Fruit fly (Drosophila melanogaster) whole organism, pupa: ENCODE measurements around the gene Grl36a.

Experiments
- CG10348 ChIP-seq: fragments of 200-800 bp; sonication (Bioruptor generic); IDR thresholded peaks from 2 replicates; pipeline ENCODE4 v1.3.6; 2022; ENCODE audit warnings: missing biosample characterization, missing genetic modification characterization
- CG13204 ChIP-seq: fragments of 200-800 bp; sonication (Bioruptor generic); optimal IDR thresholded peaks from 2 replicates; lab custom pipeline; 2018; ENCODE audit warnings: missing biosample characterization, mild to moderate bottlenecking, missing genetic modification characterization, moderate library complexity
- CG14655 ChIP-seq: fragments of 200-800 bp; sonication (Bioruptor generic); optimal IDR thresholded peaks from 3 replicates; lab custom pipeline; 2017; ENCODE audit warnings: mild to moderate bottlenecking, missing biosample characterization, missing genetic modification reagents, missing genetic modification characterization
- CG17806 ChIP-seq: fragments of 200-800 bp; sonication (Bioruptor generic); optimal IDR thresholded peaks from 2 replicates; lab custom pipeline; 2018; ENCODE audit warnings: missing biosample characterization, mild to moderate bottlenecking, missing genetic modification characterization, moderate library complexity
- CG32121 ChIP-seq: fragments of 200-800 bp; sonication (Bioruptor generic); IDR thresholded peaks from 2 replicates; pipeline ENCODE4 v1.3.6; 2022; ENCODE audit warnings: missing biosample characterization, missing genetic modification characterization
- CG34367 ChIP-seq: fragments of 200-800 bp; sonication (Bioruptor generic); optimal IDR thresholded peaks from 2 replicates; lab custom pipeline; 2018; ENCODE audit warnings: missing biosample characterization, mild to moderate bottlenecking, missing genetic modification characterization
- CG8301 ChIP-seq: fragments of 200-800 bp; sonication (Bioruptor generic); optimal IDR thresholded peaks from 2 replicates; lab custom pipeline; 2018; ENCODE audit warnings: missing biosample characterization, mild to moderate bottlenecking, missing genetic modification characterization
- CG9948 ChIP-seq: fragments of 200-800 bp; sonication (Bioruptor generic); optimal IDR thresholded peaks from 2 replicates; lab custom pipeline; 2018; ENCODE audit warnings: missing biosample characterization, mild to moderate bottlenecking, missing genetic modification characterization, moderate library complexity
- D1 ChIP-seq: fragments of 200-800 bp; sonication (Bioruptor generic); optimal IDR thresholded peaks from 2 replicates; lab custom pipeline; 2018; ENCODE audit warnings: missing biosample characterization, mild to moderate bottlenecking, missing genetic modification characterization, moderate library complexity
- EcR ChIP-seq: fragments of 200-800 bp; sonication (Bioruptor generic); optimal IDR thresholded peaks from 3 replicates; lab custom pipeline; 2019; ENCODE audit warnings: missing biosample characterization, missing genetic modification characterization, mild to moderate bottlenecking, moderate library complexity, missing genetic modification reagents
- Ets98B ChIP-seq: fragments of 200-800 bp; sonication (Bioruptor generic); IDR thresholded peaks from 2 replicates; pipeline ENCODE4 v1.3.6; 2022; ENCODE audit warnings: missing biosample characterization, missing genetic modification characterization
- Pif1A ChIP-seq: fragments of 200-800 bp; sonication (Bioruptor generic); optimal IDR thresholded peaks from 3 replicates; lab custom pipeline; 2016; ENCODE audit warnings: missing biosample characterization, missing genetic modification characterization
- Pif1B ChIP-seq: fragments of 200-800 bp; sonication (Bioruptor generic); optimal IDR thresholded peaks from 3 replicates; lab custom pipeline; 2016; ENCODE audit warnings: missing biosample characterization, missing genetic modification characterization
- Snoo ChIP-seq: fragments of 200-800 bp; sonication (Bioruptor generic); optimal IDR thresholded peaks from 3 replicates; lab custom pipeline; 2017; ENCODE audit warnings: missing biosample characterization, mild to moderate bottlenecking, missing genetic modification characterization, inconsistent platforms
- fd96Ca ChIP-seq: fragments of 200-800 bp; sonication (Bioruptor generic); IDR thresholded peaks from 3 replicates; pipeline ENCODE4 v1.3.6; 2022; ENCODE audit warnings: missing biosample characterization, missing genetic modification characterization
- gl ChIP-seq: fragments of 200-800 bp; sonication (Bioruptor generic); optimal IDR thresholded peaks from 2 replicates; lab custom pipeline; 2018; ENCODE audit warnings: missing biosample characterization, mild to moderate bottlenecking, missing genetic modification characterization
- rn ChIP-seq: fragments of 200-800 bp; sonication (Bioruptor generic); IDR thresholded peaks from 2 replicates; pipeline ENCODE4 v1.3.6; 2022; ENCODE audit warnings: missing biosample characterization, missing genetic modification characterization

Gene Grl36a

DNA sequence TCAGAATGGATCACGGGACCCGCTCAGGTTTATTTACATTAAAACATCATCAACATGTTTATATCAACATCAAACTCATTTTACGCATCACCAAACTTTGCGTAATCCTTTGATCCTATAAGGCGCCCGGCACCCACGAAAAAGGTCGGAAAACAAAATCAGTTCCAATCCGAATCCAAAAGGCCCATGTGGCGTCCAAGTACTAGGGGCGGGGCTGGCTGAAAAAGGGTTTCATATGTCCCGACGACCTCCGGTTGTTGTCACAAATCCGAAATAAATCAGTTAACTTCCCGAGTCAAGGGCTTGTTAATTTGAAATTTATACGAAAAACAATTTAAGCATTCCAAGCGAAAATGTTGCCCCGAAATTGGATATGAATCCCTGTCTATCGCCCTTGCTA lies 41.8 kb downstream of the Grl36a start:
- TF ChIP-seq CG13204 (GFP tag; lab: Kevin White, UChicago), result no peak
- no peak for TF ChIP-seq CG10348 (GFP tag; lab: Robert Waterston, UW)
- TF ChIP-seq CG8301 (tag; lab: Kevin White, UChicago), result no peak
- TF ChIP-seq Pif1B (GFP tag; lab: Kevin White, UChicago), result no peak
- TF ChIP-seq gl (tag; lab: Kevin White, UChicago), result no peak
- no peak for TF ChIP-seq Pif1A (GFP tag; lab: Kevin White, UChicago)

DNA sequence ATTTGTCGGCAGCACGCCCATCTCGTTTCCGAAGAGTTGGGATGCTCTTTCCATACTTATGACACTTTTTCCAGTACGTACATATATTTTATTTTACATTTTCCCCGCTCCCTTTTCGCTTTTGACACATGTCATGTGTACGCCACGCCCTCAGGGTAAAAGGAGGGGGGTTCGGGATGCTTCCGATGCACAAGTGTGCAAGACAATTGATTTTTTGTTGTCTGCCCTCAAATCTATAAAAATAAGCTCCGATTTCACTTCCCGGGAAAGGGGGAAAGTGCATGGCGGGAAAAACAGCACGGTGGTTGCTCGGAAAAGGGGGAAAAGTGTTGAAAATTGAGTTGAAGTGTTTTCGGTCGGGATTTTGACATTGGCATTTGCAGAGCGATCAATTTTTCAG lies 45.4 kb downstream of the Grl36a start:
- TF ChIP-seq Snoo, result no peak
- no peak for TF ChIP-seq rn (GFP tag; lab: Robert Waterston, UW)
- TF ChIP-seq CG9948 (tag; lab: Kevin White, UChicago), result no peak
- no peak for TF ChIP-seq EcR (GFP tag; lab: Kevin White, UChicago)
- no peak for TF ChIP-seq CG32121 (GFP tag; lab: Robert Waterston, UW)
- no peak for TF ChIP-seq fd96Ca (GFP tag; lab: Robert Waterston, UW)
- no peak for TF ChIP-seq CG34367
- no peak for TF ChIP-seq D1 (tag; lab: Kevin White, UChicago)

DNA sequence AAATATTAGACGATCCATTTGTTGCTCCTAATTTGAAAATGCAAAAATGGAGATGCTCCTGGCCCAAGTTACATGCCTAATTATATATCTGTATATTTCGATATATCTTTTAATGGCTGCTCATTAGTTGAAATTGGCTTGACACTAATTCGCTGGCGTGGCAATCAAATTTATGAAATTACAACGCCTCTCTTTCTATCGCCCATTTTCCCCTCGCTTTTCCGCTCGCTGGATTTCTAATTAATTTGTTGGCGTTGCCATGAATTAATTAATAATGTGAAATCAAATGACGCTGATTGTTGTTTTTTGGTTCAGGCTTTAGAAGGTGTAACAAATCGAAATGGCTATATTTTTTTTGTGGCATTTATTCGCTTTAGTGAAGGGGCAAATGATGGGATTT lies 46.4 kb downstream of the Grl36a start:
- TF ChIP-seq CG8301 (tag; lab: Kevin White, UChicago), result no peak
- TF ChIP-seq rn (GFP tag; lab: Robert Waterston, UW), result no peak
- no peak for TF ChIP-seq CG10348 (GFP tag; lab: Robert Waterston, UW)
- no peak for TF ChIP-seq fd96Ca (GFP tag; lab: Robert Waterston, UW)
- no peak for TF ChIP-seq Snoo
- no peak for TF ChIP-seq CG32121 (GFP tag; lab: Robert Waterston, UW)
- TF ChIP-seq CG34367, result no peak

DNA sequence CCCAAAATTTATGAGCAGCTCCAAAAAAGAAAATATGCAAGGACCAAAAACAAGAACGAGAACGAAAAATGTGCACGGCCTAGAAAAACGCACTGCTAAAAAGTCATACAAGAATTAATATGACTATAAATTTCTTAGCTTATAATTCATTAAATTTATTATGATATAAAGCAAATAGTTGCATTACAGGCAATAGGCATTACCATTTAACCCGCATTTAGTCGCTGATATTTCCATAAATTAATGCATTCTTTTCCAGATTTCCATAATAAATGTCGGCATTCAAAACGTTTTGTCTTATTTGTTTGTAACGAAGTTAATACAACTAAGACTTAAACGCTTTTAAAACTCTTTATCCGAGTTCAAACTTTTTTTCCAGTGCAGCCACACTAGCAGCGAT lies 47.7 kb downstream of the Grl36a start:
- no peak for TF ChIP-seq CG34367
- TF ChIP-seq Ets98B (GFP tag; lab: Robert Waterston, UW), result no peak
- no peak for TF ChIP-seq CG8301 (tag; lab: Kevin White, UChicago)
- no peak for TF ChIP-seq CG17806
- TF ChIP-seq CG14655 (GFP tag; lab: Kevin White, UChicago), result no peak
- no peak for TF ChIP-seq CG13204 (GFP tag; lab: Kevin White, UChicago)
